Worm (Caenorhabditis elegans) whole organism, L1 larva: Measurements from ENCODE around the gene arl-1.

Source experiments
- C16A3.4 ChIP-seq: fragments of 150-350 bp; optimal IDR thresholded peaks from 2 replicates; lab custom pipeline; 2014; ENCODE audit warnings: missing biosample characterization, missing genetic modification characterization
- C34B4.2 ChIP-seq: sonication (generic microtip); optimal IDR thresholded peaks from 2 replicates; lab custom pipeline; 2017; ENCODE audit warnings: mild to moderate bottlenecking, missing genetic modification characterization, missing compliant biosample characterization
- aha-1 ChIP-seq: fragments of 150-350 bp; optimal IDR thresholded peaks from 2 replicates; lab custom pipeline; 2014; ENCODE audit warnings: missing biosample characterization, missing genetic modification characterization
- aly-2 ChIP-seq: fragments of 150-350 bp; optimal IDR thresholded peaks from 2 replicates; lab custom pipeline; 2014; ENCODE audit warnings: missing biosample characterization, missing genetic modification characterization
- blmp-1 ChIP-seq: fragments of 150-350 bp; optimal IDR thresholded peaks from 2 replicates; lab custom pipeline; 2014; ENCODE audit warnings: missing biosample characterization, missing genetic modification characterization
- ceh-82 ChIP-seq, 3 experiments: fragments of 150-350 bp in 1 of 3; sonication (generic microtip) in 2 of 3; optimal IDR thresholded peaks; 2 replicates each; lab custom pipeline; 2014 to 2017; ENCODE audit warnings: missing biosample characterization in 3 of 3, missing genetic modification characterization in 3 of 3
- ceh-88 ChIP-seq: fragments of 200-800 bp; sonication (Bioruptor generic); IDR thresholded peaks from 2 replicates; pipeline ENCODE4 v1.3.6; 2022; ENCODE audit warnings: missing genetic modification characterization, missing compliant biosample characterization
- dsc-1 ChIP-seq: sonication (generic microtip); optimal IDR thresholded peaks from 2 replicates; lab custom pipeline; 2016; ENCODE audit warnings: mild to moderate bottlenecking, missing genetic modification characterization, missing compliant biosample characterization
- efl-1 ChIP-seq, 4 experiments: fragments of 150-350 bp; optimal IDR thresholded peaks in 3 of 4; peaks in 1 of 4; 1 replicate in 1 of 4; 2 replicates in 3 of 4; lab custom pipeline; 2014; ENCODE audit warnings: missing biosample characterization in 2 of 4, missing genetic modification characterization in 2 of 4, missing genetic modification reagents in 2 of 4
- elt-2 ChIP-seq: sonication (generic microtip); optimal IDR thresholded peaks from 2 replicates; lab custom pipeline; 2016; ENCODE audit warnings: missing genetic modification characterization, mild to moderate bottlenecking, inconsistent platforms, missing compliant biosample characterization, missing genetic modification reagents
- elt-3 ChIP-seq, 6 experiments: fragments of 150-350 bp in 1 of 6; sonication (generic microtip); optimal IDR thresholded peaks; 2 replicates each; lab custom pipeline; 2017 to 2018; ENCODE audit warnings: missing biosample characterization in 6 of 6, missing genetic modification characterization in 6 of 6, inconsistent platforms in 1 of 6
- ets-5 ChIP-seq: fragments of 200-800 bp; sonication (Bioruptor generic); IDR thresholded peaks from 2 replicates; pipeline ENCODE4 v1.3.6; 2022; ENCODE audit warnings: missing genetic modification characterization, missing compliant biosample characterization
- fkh-4 ChIP-seq: sonication (generic microtip); optimal IDR thresholded peaks from 2 replicates; lab custom pipeline; 2016; ENCODE audit warnings: missing compliant biosample characterization, missing genetic modification characterization, borderline replicate concordance
- grh-1 ChIP-seq: fragments of 200-800 bp; sonication (Bioruptor generic); IDR thresholded peaks from 2 replicates; pipeline ENCODE4 v1.3.6; 2022; ENCODE audit warnings: missing genetic modification reagents, missing genetic modification characterization, missing compliant biosample characterization
- hlh-17 ChIP-seq: fragments of 200-800 bp; sonication (Bioruptor generic); optimal IDR thresholded peaks from 2 replicates; lab custom pipeline; 2018; ENCODE audit warnings: missing genetic modification characterization, mild to moderate bottlenecking, missing compliant biosample characterization, moderate library complexity, borderline replicate concordance
- lin-14 ChIP-seq: fragments of 200-800 bp; sonication (Bioruptor generic); optimal IDR thresholded peaks from 2 replicates; lab custom pipeline; 2018; ENCODE audit warnings: mild to moderate bottlenecking, missing genetic modification characterization, moderate library complexity, missing compliant biosample characterization
- lin-15B ChIP-seq: fragments of 150-350 bp; sonication (generic microtip); optimal IDR thresholded peaks from 3 replicates; lab custom pipeline; 2014; ENCODE audit warnings: missing biosample characterization, missing genetic modification characterization
- lin-35 ChIP-seq, 2 experiments: fragments of 150-350 bp; optimal IDR thresholded peaks; 2 replicates each; lab custom pipeline; 2014; ENCODE audit warnings: missing biosample characterization in 2 of 2, missing genetic modification characterization in 2 of 2, missing genetic modification reagents in 2 of 2
- lin-39 ChIP-seq: fragments of 150-350 bp; optimal IDR thresholded peaks from 2 replicates; lab custom pipeline; 2014; ENCODE audit warnings: missing biosample characterization, missing genetic modification reagents, missing genetic modification characterization
- lir-3 ChIP-seq: sonication (generic microtip); optimal IDR thresholded peaks from 2 replicates; lab custom pipeline; 2016; ENCODE audit warnings: mild to moderate bottlenecking, missing genetic modification characterization, moderate library complexity, missing compliant biosample characterization; ENCODE audit not compliant: poor library complexity
- mdl-1 ChIP-seq, 2 experiments: fragments of 150-350 bp; optimal IDR thresholded peaks; 2 replicates each; lab custom pipeline; 2014 to 2017; ENCODE audit warnings: missing biosample characterization in 2 of 2, missing genetic modification characterization in 2 of 2, inconsistent platforms in 1 of 2
- nhr-12 ChIP-seq: sonication (generic microtip); optimal IDR thresholded peaks from 2 replicates; lab custom pipeline; 2017; ENCODE audit warnings: missing biosample characterization, missing genetic modification characterization
- nhr-19 ChIP-seq: fragments of 200-800 bp; sonication (Bioruptor generic); conservative IDR thresholded peaks from 2 replicates; pipeline ENCODE4 v1.3.6; 2022; ENCODE audit warnings: missing genetic modification characterization, missing compliant biosample characterization
- nhr-20 ChIP-seq: sonication (generic microtip); optimal IDR thresholded peaks from 2 replicates; lab custom pipeline; 2016; ENCODE audit warnings: mild to moderate bottlenecking, missing genetic modification characterization, missing compliant biosample characterization
- nhr-237 ChIP-seq: fragments of 150-350 bp; optimal IDR thresholded peaks from 2 replicates; lab custom pipeline; 2014; ENCODE audit warnings: missing biosample characterization, missing genetic modification characterization
- nhr-71 ChIP-seq: sonication (generic microtip); optimal IDR thresholded peaks from 2 replicates; lab custom pipeline; 2016; ENCODE audit warnings: mild to moderate bottlenecking, missing genetic modification characterization, moderate library complexity, missing compliant biosample characterization
- nhr-76 ChIP-seq: sonication (generic microtip); optimal IDR thresholded peaks from 2 replicates; lab custom pipeline; 2017; ENCODE audit warnings: missing biosample characterization, missing genetic modification characterization
- nhr-77 ChIP-seq: fragments of 150-350 bp; optimal IDR thresholded peaks from 2 replicates; lab custom pipeline; 2014; ENCODE audit warnings: missing biosample characterization, missing genetic modification characterization
- nhr-85 ChIP-seq: sonication (generic microtip); peaks from one replicate; lab custom pipeline; 2016; ENCODE audit warnings: missing genetic modification characterization, inconsistent platforms, missing compliant biosample characterization
- nhr-90 ChIP-seq: sonication (generic microtip); optimal IDR thresholded peaks from 2 replicates; lab custom pipeline; 2016; ENCODE audit warnings: mild to moderate bottlenecking, missing genetic modification characterization, missing compliant biosample characterization; ENCODE audit not compliant: poor library complexity
- pqm-1 ChIP-seq: sonication (generic microtip); optimal IDR thresholded peaks from 3 replicates; lab custom pipeline; 2017; ENCODE audit warnings: missing biosample characterization, missing genetic modification characterization
- rnt-1 ChIP-seq: sonication (generic microtip); optimal IDR thresholded peaks from 2 replicates; lab custom pipeline; 2016; ENCODE audit warnings: mild to moderate bottlenecking, missing genetic modification characterization, moderate library complexity, missing compliant biosample characterization
- skn-1 ChIP-seq: fragments of 150-350 bp; optimal IDR thresholded peaks from 2 replicates; lab custom pipeline; 2014; ENCODE audit warnings: missing biosample characterization, missing genetic modification characterization
- snpc-4 ChIP-seq: fragments of 150-350 bp; optimal IDR thresholded peaks from 2 replicates; lab custom pipeline; 2014; ENCODE audit warnings: missing biosample characterization, missing genetic modification characterization
- snu-23 ChIP-seq: sonication (generic microtip); optimal IDR thresholded peaks from 2 replicates; lab custom pipeline; 2016; ENCODE audit warnings: missing genetic modification characterization, missing compliant biosample characterization
- sox-4 ChIP-seq: sonication (generic microtip); optimal IDR thresholded peaks from 2 replicates; lab custom pipeline; 2016; ENCODE audit warnings: missing genetic modification characterization, missing compliant biosample characterization
- sptf-1 ChIP-seq: fragments of 150-350 bp; optimal IDR thresholded peaks from 2 replicates; lab custom pipeline; 2014; ENCODE audit warnings: missing biosample characterization, missing genetic modification characterization
- sup-37 ChIP-seq: fragments of 200-800 bp; sonication (Bioruptor generic); optimal IDR thresholded peaks from 2 replicates; lab custom pipeline; 2018; ENCODE audit warnings: mild to moderate bottlenecking, missing genetic modification characterization, missing compliant biosample characterization
- swsn-7 ChIP-seq: sonication (generic microtip); optimal IDR thresholded peaks from 2 replicates; lab custom pipeline; 2016; ENCODE audit warnings: missing genetic modification characterization, missing compliant biosample characterization
- unc-130 ChIP-seq: fragments of 150-350 bp; optimal IDR thresholded peaks from 2 replicates; lab custom pipeline; 2017; ENCODE audit warnings: missing biosample characterization, missing genetic modification characterization, inconsistent platforms
- unc-62 ChIP-seq: fragments of 150-350 bp; optimal IDR thresholded peaks from 2 replicates; lab custom pipeline; 2014; ENCODE audit warnings: missing biosample characterization, missing genetic modification reagents, missing genetic modification characterization
- unc-86 ChIP-seq: sonication (generic microtip); optimal IDR thresholded peaks from 2 replicates; lab custom pipeline; 2016; ENCODE audit warnings: missing genetic modification characterization, missing compliant biosample characterization
- unc-98 ChIP-seq: fragments of 200-800 bp; sonication (Bioruptor generic); IDR thresholded peaks from 2 replicates; pipeline ENCODE4 v1.3.6; 2022; ENCODE audit warnings: missing genetic modification characterization, missing compliant biosample characterization
- vab-15 ChIP-seq: sonication (generic microtip); optimal IDR thresholded peaks from 2 replicates; lab custom pipeline; 2017; ENCODE audit warnings: missing genotype, mild to moderate bottlenecking, missing genetic modification characterization, missing compliant biosample characterization
- xbp-1 ChIP-seq: sonication (generic microtip); optimal IDR thresholded peaks from 2 replicates; lab custom pipeline; 2016; ENCODE audit warnings: missing genetic modification characterization, missing compliant biosample characterization
- zag-1 ChIP-seq: fragments of 150-350 bp; optimal IDR thresholded peaks from 2 replicates; lab custom pipeline; 2014; ENCODE audit warnings: missing biosample characterization, missing genetic modification characterization
- ztf-4 ChIP-seq: fragments of 150-350 bp; optimal IDR thresholded peaks from 2 replicates; lab custom pipeline; 2014; ENCODE audit warnings: missing biosample characterization, missing genetic modification characterization

Gene arl-1

ce11 chrII:8581700-8582099 lies at the start of gene arl-1:
arl-1 (plus strand) TSS chrII:8582000.
- TF ChIP-seq nhr-20: no peak
- no peak for TF ChIP-seq mdl-1 (tag; optimal IDR thresholded peaks at IDR 0.05; lab: Kevin White, UChicago)
- TF ChIP-seq snpc-4 (tag; lab: Kevin White, UChicago): no peak
- no peak for TF ChIP-seq swsn-7 (tag; lab: Kevin White, UChicago)
- no peak for TF ChIP-seq lin-35 (GFP tag; optimal IDR thresholded peaks at IDR 0.05; lab: Kevin White, UChicago)
- no peak for TF ChIP-seq vab-15 (tag; lab: Kevin White, UChicago)
- TF ChIP-seq fkh-4 (tag; lab: Kevin White, UChicago): no peak
- no peak for TF ChIP-seq C16A3.4 (tag; lab: Kevin White, UChicago)
- no peak for TF ChIP-seq C34B4.2 (tag; lab: Kevin White, UChicago)
- TF ChIP-seq nhr-12 (tag; lab: Kevin White, UChicago): no peak
- TF ChIP-seq nhr-76 (tag; lab: Kevin White, UChicago): no peak
- no peak for TF ChIP-seq zag-1 (tag; lab: Kevin White, UChicago)
- TF ChIP-seq sox-4: no peak
- TF ChIP-seq pqm-1: no peak

- TF ChIP-seq nhr-77 (no peak), zag-1 (tag; lab: Kevin White, UChicago) (no peak), aha-1 (tag; lab: Kevin White, UChicago) (no peak), unc-86 (tag; lab: Kevin White, UChicago) (no peak), aly-2 (tag; lab: Kevin White, UChicago) (no peak), unc-62 (GFP tag; lab: Kevin White, UChicago) (no peak), rnt-1 (tag; lab: Kevin White, UChicago) (peak; percentile 6), nhr-85 (tag; lab: Kevin White, UChicago) (peak; percentile 8), elt-3 (tag; optimal IDR thresholded peaks at IDR 0.05; lab: Kevin White, UChicago) (no peak), sup-37 (GFP tag; lab: Kevin White, UChicago) (no peak), snu-23 (GFP tag; lab: Kevin White, UChicago) (peak; percentile 11), ceh-88 (GFP tag; lab: Robert Waterston, UW) (no peak), mdl-1 (tag; optimal IDR thresholded peaks at IDR 0.05; lab: Kevin White, UChicago) (no peak), skn-1 (tag; lab: Kevin White, UChicago) (no peak), unc-98 (GFP tag; lab: Robert Waterston, UW) (no peak), nhr-237 (tag; lab: Kevin White, UChicago) (no peak), nhr-71 (no peak), xbp-1 (tag; lab: Kevin White, UChicago) (no peak), lin-14 (no peak), ets-5 (GFP tag; lab: Robert Waterston, UW) (no peak), hlh-17 (no peak), nhr-90 (tag; lab: Kevin White, UChicago) (no peak), elt-2 (tag; lab: Kevin White, UChicago) (no peak), vab-15 (tag; lab: Kevin White, UChicago) (no peak), lir-3 (tag; lab: Kevin White, UChicago) (no peak), blmp-1 (peak; percentile 98), lin-15B (tag; lab: Kevin White, UChicago) (no peak), lin-39 (tag; lab: Kevin White, UChicago) (no peak), fkh-4 (tag; lab: Kevin White, UChicago) (no peak), ztf-4 (tag; lab: Kevin White, UChicago) (no peak), unc-130 (tag; lab: Kevin White, UChicago) (no peak), ceh-82 (tag; optimal IDR thresholded peaks at IDR 0.05; lab: Kevin White, UChicago) (no peak), nhr-19 (GFP tag; lab: Robert Waterston, UW) (no peak), dsc-1 (no peak), sptf-1 (tag; lab: Kevin White, UChicago) (no peak), efl-1 (optimal IDR thresholded peaks at IDR 0.05; lab: Kevin White, UChicago) (no peak), efl-1 (GFP tag; optimal IDR thresholded peaks at IDR 0.05 in 1 of 2; lab: Kevin White, UChicago) (peak in 1 of 2 experiments; percentile 31), grh-1 (GFP tag; lab: Robert Waterston, UW) (no peak)
- TF ChIP-seq, all 84 proteins: peak for 5
Measured at ce11 chrII:8532015-8532414, 49.8 kb upstream of the arl-1 start.
